Worm (Caenorhabditis elegans) whole organism, L4 larva: Measurements from ENCODE around the gene gly-12.

Experiments used
- ama-1 ChIP-seq: fragments of 150-350 bp; optimal IDR thresholded peaks from 2 replicates; lab custom pipeline; 2014; ENCODE audit warnings: inconsistent platforms, mixed read lengths
- dpl-1 ChIP-seq: fragments of 150-350 bp; optimal IDR thresholded peaks from 2 replicates; lab custom pipeline; 2014; ENCODE audit warnings: missing biosample characterization, missing genetic modification reagents, missing genetic modification characterization
- lin-39 ChIP-seq: fragments of 150-350 bp; optimal IDR thresholded peaks from 2 replicates; lab custom pipeline; 2014; ENCODE audit warnings: missing biosample characterization, missing genetic modification reagents, missing genetic modification characterization
- nhr-111 ChIP-seq: fragments of 200-800 bp; sonication (Bioruptor generic); optimal IDR thresholded peaks from 2 replicates; lab custom pipeline; 2018; ENCODE audit warnings: mild to moderate bottlenecking, missing genetic modification characterization, missing compliant biosample characterization
- nhr-6 ChIP-seq: fragments of 150-350 bp; optimal IDR thresholded peaks from 2 replicates; lab custom pipeline; 2014; ENCODE audit warnings: missing biosample characterization, missing genetic modification characterization

DNA sequence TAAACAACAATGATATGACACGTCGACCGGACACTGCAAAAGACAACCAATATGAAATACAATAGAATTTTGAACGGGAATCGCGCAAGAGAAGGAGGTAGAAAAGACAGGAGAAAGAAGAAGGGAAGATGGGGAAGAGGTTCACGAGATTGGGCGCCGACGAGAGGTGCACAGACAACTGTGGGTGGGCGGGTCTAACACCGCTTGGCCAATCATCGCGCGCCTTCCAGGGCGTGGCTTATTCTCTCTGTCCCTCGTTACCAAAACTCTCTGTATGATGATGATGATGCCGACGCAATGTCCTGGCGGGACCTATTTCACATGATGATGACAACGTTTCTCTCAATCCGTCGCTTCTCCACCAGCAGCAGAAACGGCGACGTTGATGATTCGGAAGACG lies 25.1 kb upstream of the gly-12 start:
- no peak for TF ChIP-seq dpl-1 (GFP tag; lab: Kevin White, UChicago)
- TF ChIP-seq nhr-111 (GFP tag; lab: Kevin White, UChicago), result no peak
- no peak for TF ChIP-seq lin-39 (tag; lab: Kevin White, UChicago)
- TF ChIP-seq nhr-6 (tag; lab: Kevin White, UChicago), result no peak
- no peak for TF ChIP-seq ama-1 (lab: Kevin White, UChicago)
